Worm (Caenorhabditis elegans): ENCODE results near the gene vps-15.

Gene vps-15

ce11 chrII:11874674-11875198, 40.9 kb downstream of the vps-15 start, which contains the start of the genes npp-3 and top-2 (continued):
- peak; percentile 93 for TF ChIP-seq dsc-1 (tag; optimal IDR thresholded peaks at IDR 0.05)

- TF ChIP-seq efl-1 (optimal IDR thresholded peaks at IDR 0.05): no peak
- TF ChIP-seq efl-1 (GFP tag; optimal IDR thresholded peaks at IDR 0.05 in 1 of 2): peak in 1 of 2 experiments; percentile 3
- TF ChIP-seq aly-2 (tag; optimal IDR thresholded peaks at IDR 0.05): no peak
Observed at ce11 chrII:11868893-11869292, 46.8 kb downstream of the vps-15 start.

ce11 chrII:11868234-11868633, 47.4 kb downstream of the vps-15 start, which contains the start of gene col-84:
TSS of gene col-84 (plus strand) at chrII:11868534.
- no peak for TF ChIP-seq ztf-4 (tag; optimal IDR thresholded peaks at IDR 0.05)
- no peak for TF ChIP-seq unc-86 (tag; optimal IDR thresholded peaks at IDR 0.05)
- TF ChIP-seq snu-23 (GFP tag; optimal IDR thresholded peaks at IDR 0.05): no peak
- TF ChIP-seq C04F5.9 (tag; optimal IDR thresholded peaks at IDR 0.05): no peak
- no peak for TF ChIP-seq xbp-1 (tag; optimal IDR thresholded peaks at IDR 0.05)
- TF ChIP-seq egl-13 (tag; optimal IDR thresholded peaks at IDR 0.05): no peak
- no peak for TF ChIP-seq nhr-76 (tag; optimal IDR thresholded peaks at IDR 0.05)
- no peak for TF ChIP-seq lin-15B (tag; optimal IDR thresholded peaks at IDR 0.05)
- TF ChIP-seq grh-1 (GFP tag; IDR thresholded peaks at IDR 0.05): no peak
- TF ChIP-seq nhr-71 (tag; optimal IDR thresholded peaks at IDR 0.05): no peak
- no peak for TF ChIP-seq isw-1 (GFP tag; IDR thresholded peaks at IDR 0.05)

- no peak for TF ChIP-seq unc-98 (GFP tag; IDR thresholded peaks at IDR 0.05)
- no peak for TF ChIP-seq snpc-4 (tag; optimal IDR thresholded peaks at IDR 0.05)
- no peak for TF ChIP-seq jun-1 (tag; optimal IDR thresholded peaks at IDR 0.05)
- no peak for TF ChIP-seq nhr-28 (tag; optimal IDR thresholded peaks at IDR 0.05)
- no peak for TF ChIP-seq zag-1 (tag; optimal IDR thresholded peaks at IDR 0.05)
- no peak for TF ChIP-seq hlh-17 (GFP tag; optimal IDR thresholded peaks at IDR 0.05; ENCODE audit: borderline replicate concordance)
- no peak for TF ChIP-seq nhr-71 (tag; optimal IDR thresholded peaks at IDR 0.05)
- TF ChIP-seq aha-1 (tag; optimal IDR thresholded peaks at IDR 0.05): no peak
- no peak for TF ChIP-seq C04F5.9 (tag; optimal IDR thresholded peaks at IDR 0.05)
- no peak for TF ChIP-seq fkh-10 (GFP tag; optimal IDR thresholded peaks at IDR 0.05)
- TF ChIP-seq nhr-77 (tag; optimal IDR thresholded peaks at IDR 0.05): no peak
Observed at ce11 chrII:11865644-11866043, 50.0 kb downstream of the vps-15 start, which contains the start of gene K12D12.4. TSS of gene K12D12.4 (minus strand) at chrII:11865744.

ce11 chrII:11860623-11861079, 55.0 kb downstream of the vps-15 start, which contains the start of gene K12D12.5:
TSS of gene K12D12.5 (plus strand) at chrII:11861029.
- TF ChIP-seq swsn-7 (tag; optimal IDR thresholded peaks at IDR 0.05) (no peak), dpl-1 (GFP tag; optimal IDR thresholded peaks at IDR 0.05) (no peak), efl-1 (optimal IDR thresholded peaks at IDR 0.05) (peak in 1 of 2 experiments; percentile 61), efl-1 (GFP tag; optimal IDR thresholded peaks at IDR 0.05 in 1 of 2) (no peak)

- TF ChIP-seq lin-35 (GFP tag; optimal IDR thresholded peaks at IDR 0.05): peak in 1 of 2 experiments; percentile 17
- TF ChIP-seq elt-2 (tag; optimal IDR thresholded peaks at IDR 0.05): peak; percentile 89
- TF ChIP-seq C34B4.2 (tag; optimal IDR thresholded peaks at IDR 0.05): no peak
Observed at ce11 chrII:11859833-11860232, 55.8 kb downstream of the vps-15 start.

Data from whole organism, L1 larva.